Worm (Caenorhabditis elegans) whole organism, L1 larva: ENCODE measurements around the gene him-3.

ENCODE experiments used
- C04F5.9 ChIP-seq: sonication (generic microtip); optimal IDR thresholded peaks from 2 replicates; lab custom pipeline; 2016; ENCODE audit warnings: missing genetic modification characterization, missing compliant biosample characterization
- C16A3.4 ChIP-seq: fragments of 150-350 bp; optimal IDR thresholded peaks from 2 replicates; lab custom pipeline; 2014; ENCODE audit warnings: missing biosample characterization, missing genetic modification characterization
- F16B12.6 ChIP-seq: fragments of 150-350 bp; optimal IDR thresholded peaks from 2 replicates; lab custom pipeline; 2014; ENCODE audit warnings: missing biosample characterization, missing genetic modification characterization
- aha-1 ChIP-seq: fragments of 150-350 bp; optimal IDR thresholded peaks from 2 replicates; lab custom pipeline; 2014; ENCODE audit warnings: missing biosample characterization, missing genetic modification characterization
- alr-1 ChIP-seq: fragments of 200-800 bp; sonication (Bioruptor generic); optimal IDR thresholded peaks from 2 replicates; lab custom pipeline; 2018; ENCODE audit warnings: borderline replicate concordance, mild to moderate bottlenecking, missing genetic modification characterization, missing compliant biosample characterization
- aly-2 ChIP-seq: fragments of 150-350 bp; optimal IDR thresholded peaks from 2 replicates; lab custom pipeline; 2014; ENCODE audit warnings: missing biosample characterization, missing genetic modification characterization
- ceh-63 ChIP-seq: fragments of 200-800 bp; sonication (Bioruptor generic); optimal IDR thresholded peaks from 2 replicates; lab custom pipeline; 2018; ENCODE audit warnings: mild to moderate bottlenecking, missing genetic modification characterization, missing compliant biosample characterization
- ceh-82 ChIP-seq, 3 experiments: fragments of 150-350 bp in 1 of 3; sonication (generic microtip) in 2 of 3; optimal IDR thresholded peaks; 2 replicates each; lab custom pipeline; 2014 to 2017; ENCODE audit warnings: missing biosample characterization in 3 of 3, missing genetic modification characterization in 3 of 3
- dpl-1 ChIP-seq, 3 experiments: fragments of 150-350 bp in 2 of 3; sonication (generic microtip) in 1 of 3; optimal IDR thresholded peaks; 2 replicates each; lab custom pipeline; 2014 to 2017; ENCODE audit warnings: missing biosample characterization in 3 of 3, missing genetic modification characterization in 3 of 3, missing genetic modification reagents in 3 of 3
- dsc-1 ChIP-seq: sonication (generic microtip); optimal IDR thresholded peaks from 2 replicates; lab custom pipeline; 2016; ENCODE audit warnings: mild to moderate bottlenecking, missing genetic modification characterization, missing compliant biosample characterization
- efl-3 ChIP-seq: fragments of 200-800 bp; sonication (Bioruptor generic); optimal IDR thresholded peaks from 2 replicates; lab custom pipeline; 2018; ENCODE audit warnings: mild to moderate bottlenecking, missing genetic modification characterization, missing compliant biosample characterization
- ets-5 ChIP-seq: fragments of 200-800 bp; sonication (Bioruptor generic); IDR thresholded peaks from 2 replicates; pipeline ENCODE4 v1.3.6; 2022; ENCODE audit warnings: missing genetic modification characterization, missing compliant biosample characterization
- fkh-10 ChIP-seq: sonication (generic microtip); optimal IDR thresholded peaks from 2 replicates; lab custom pipeline; 2017; ENCODE audit warnings: missing biosample characterization, missing genetic modification reagents, missing genetic modification characterization
- fkh-8 ChIP-seq: sonication (generic microtip); optimal IDR thresholded peaks from 2 replicates; lab custom pipeline; 2016; ENCODE audit warnings: mild to moderate bottlenecking, missing genetic modification characterization, missing compliant biosample characterization
- fos-1 ChIP-seq: fragments of 150-350 bp; optimal IDR thresholded peaks from 2 replicates; lab custom pipeline; 2014; ENCODE audit warnings: missing biosample characterization, missing genetic modification characterization
- hlh-17 ChIP-seq: fragments of 200-800 bp; sonication (Bioruptor generic); optimal IDR thresholded peaks from 2 replicates; lab custom pipeline; 2018; ENCODE audit warnings: missing genetic modification characterization, mild to moderate bottlenecking, missing compliant biosample characterization, moderate library complexity, borderline replicate concordance
- hpl-2 ChIP-seq: fragments of 150-350 bp; optimal IDR thresholded peaks from 2 replicates; lab custom pipeline; 2014; ENCODE audit warnings: missing biosample characterization, missing genetic modification reagents, missing genetic modification characterization
- irx-1 ChIP-seq: sonication (generic microtip); optimal IDR thresholded peaks from 2 replicates; lab custom pipeline; 2016; ENCODE audit warnings: missing genetic modification characterization, missing compliant biosample characterization
- isw-1 ChIP-seq: fragments of 200-800 bp; sonication (Bioruptor generic); IDR thresholded peaks from 2 replicates; pipeline ENCODE4 v1.3.6; 2022; ENCODE audit warnings: missing genetic modification characterization, missing compliant biosample characterization
- lin-15B ChIP-seq: fragments of 150-350 bp; sonication (generic microtip); optimal IDR thresholded peaks from 3 replicates; lab custom pipeline; 2014; ENCODE audit warnings: missing biosample characterization, missing genetic modification characterization
- lin-35 ChIP-seq, 2 experiments: fragments of 150-350 bp; optimal IDR thresholded peaks; 2 replicates each; lab custom pipeline; 2014; ENCODE audit warnings: missing biosample characterization in 2 of 2, missing genetic modification characterization in 2 of 2, missing genetic modification reagents in 2 of 2
- lin-39 ChIP-seq: fragments of 150-350 bp; optimal IDR thresholded peaks from 2 replicates; lab custom pipeline; 2014; ENCODE audit warnings: missing biosample characterization, missing genetic modification reagents, missing genetic modification characterization
- lsy-2 ChIP-seq, 2 experiments: fragments of 150-350 bp; optimal IDR thresholded peaks; 2 replicates each; lab custom pipeline; 2014; ENCODE audit warnings: missing biosample characterization in 2 of 2, missing genetic modification characterization in 2 of 2
- mab-9 ChIP-seq: fragments of 200-800 bp; sonication (Bioruptor generic); IDR thresholded peaks from 2 replicates; pipeline ENCODE4 v1.3.6; 2022; ENCODE audit warnings: missing genetic modification reagents, missing genetic modification characterization, missing compliant biosample characterization
- mep-1 ChIP-seq: fragments of 150-350 bp; optimal IDR thresholded peaks from 2 replicates; lab custom pipeline; 2014; ENCODE audit warnings: missing biosample characterization, missing genetic modification characterization
- nhr-11 ChIP-seq: fragments of 150-350 bp; optimal IDR thresholded peaks from 2 replicates; lab custom pipeline; 2014; ENCODE audit warnings: missing biosample characterization, missing genetic modification characterization
- nhr-20 ChIP-seq: sonication (generic microtip); optimal IDR thresholded peaks from 2 replicates; lab custom pipeline; 2016; ENCODE audit warnings: mild to moderate bottlenecking, missing genetic modification characterization, missing compliant biosample characterization
- nhr-237 ChIP-seq: fragments of 150-350 bp; optimal IDR thresholded peaks from 2 replicates; lab custom pipeline; 2014; ENCODE audit warnings: missing biosample characterization, missing genetic modification characterization
- nhr-28 ChIP-seq: fragments of 150-350 bp; optimal IDR thresholded peaks from 2 replicates; lab custom pipeline; 2014; ENCODE audit warnings: missing biosample characterization, missing genetic modification characterization
- nhr-76 ChIP-seq: sonication (generic microtip); optimal IDR thresholded peaks from 2 replicates; lab custom pipeline; 2017; ENCODE audit warnings: missing biosample characterization, missing genetic modification characterization
- nhr-84 ChIP-seq: sonication (generic microtip); optimal IDR thresholded peaks from 2 replicates; lab custom pipeline; 2017; ENCODE audit warnings: missing biosample characterization, missing genetic modification characterization
- nhr-85 ChIP-seq: sonication (generic microtip); peaks from one replicate; lab custom pipeline; 2016; ENCODE audit warnings: missing genetic modification characterization, inconsistent platforms, missing compliant biosample characterization
- nhr-90 ChIP-seq: sonication (generic microtip); optimal IDR thresholded peaks from 2 replicates; lab custom pipeline; 2016; ENCODE audit warnings: mild to moderate bottlenecking, missing genetic modification characterization, missing compliant biosample characterization; ENCODE audit not compliant: poor library complexity
- pax-3 ChIP-seq: fragments of 200-800 bp; sonication (Bioruptor generic); optimal IDR thresholded peaks from 2 replicates; lab custom pipeline; 2018; ENCODE audit warnings: mild to moderate bottlenecking, missing genetic modification characterization, moderate library complexity, missing compliant biosample characterization
- pqm-1 ChIP-seq: sonication (generic microtip); optimal IDR thresholded peaks from 3 replicates; lab custom pipeline; 2017; ENCODE audit warnings: missing biosample characterization, missing genetic modification characterization
- snpc-4 ChIP-seq: fragments of 150-350 bp; optimal IDR thresholded peaks from 2 replicates; lab custom pipeline; 2014; ENCODE audit warnings: missing biosample characterization, missing genetic modification characterization
- snu-23 ChIP-seq: sonication (generic microtip); optimal IDR thresholded peaks from 2 replicates; lab custom pipeline; 2016; ENCODE audit warnings: missing genetic modification characterization, missing compliant biosample characterization
- sox-4 ChIP-seq: sonication (generic microtip); optimal IDR thresholded peaks from 2 replicates; lab custom pipeline; 2016; ENCODE audit warnings: missing genetic modification characterization, missing compliant biosample characterization
- sptf-1 ChIP-seq: fragments of 150-350 bp; optimal IDR thresholded peaks from 2 replicates; lab custom pipeline; 2014; ENCODE audit warnings: missing biosample characterization, missing genetic modification characterization
- swsn-7 ChIP-seq: sonication (generic microtip); optimal IDR thresholded peaks from 2 replicates; lab custom pipeline; 2016; ENCODE audit warnings: missing genetic modification characterization, missing compliant biosample characterization
- tlp-1 ChIP-seq: fragments of 150-350 bp; optimal IDR thresholded peaks from 2 replicates; lab custom pipeline; 2014; ENCODE audit warnings: missing biosample characterization, missing genetic modification characterization
- unc-130 ChIP-seq: fragments of 150-350 bp; optimal IDR thresholded peaks from 2 replicates; lab custom pipeline; 2017; ENCODE audit warnings: missing biosample characterization, missing genetic modification characterization, inconsistent platforms
- unc-30 ChIP-seq: sonication (generic microtip); optimal IDR thresholded peaks from 2 replicates; lab custom pipeline; 2017; ENCODE audit warnings: missing biosample characterization, missing genetic modification characterization
- unc-62 ChIP-seq: fragments of 150-350 bp; optimal IDR thresholded peaks from 2 replicates; lab custom pipeline; 2014; ENCODE audit warnings: missing biosample characterization, missing genetic modification reagents, missing genetic modification characterization
- unc-86 ChIP-seq: sonication (generic microtip); optimal IDR thresholded peaks from 2 replicates; lab custom pipeline; 2016; ENCODE audit warnings: missing genetic modification characterization, missing compliant biosample characterization
- vab-15 ChIP-seq: sonication (generic microtip); optimal IDR thresholded peaks from 2 replicates; lab custom pipeline; 2017; ENCODE audit warnings: missing genotype, mild to moderate bottlenecking, missing genetic modification characterization, missing compliant biosample characterization
- xbp-1 ChIP-seq: sonication (generic microtip); optimal IDR thresholded peaks from 2 replicates; lab custom pipeline; 2016; ENCODE audit warnings: missing genetic modification characterization, missing compliant biosample characterization
- zag-1 ChIP-seq: fragments of 150-350 bp; optimal IDR thresholded peaks from 2 replicates; lab custom pipeline; 2014; ENCODE audit warnings: missing biosample characterization, missing genetic modification characterization
- zip-4 ChIP-seq: fragments of 200-800 bp; sonication (Bioruptor generic); optimal IDR thresholded peaks from 2 replicates; lab custom pipeline; 2018; ENCODE audit warnings: mild to moderate bottlenecking, missing genetic modification characterization, moderate library complexity, missing compliant biosample characterization
- ztf-11 ChIP-seq, 2 experiments: sonication (generic microtip); optimal IDR thresholded peaks; 2 replicates each; lab custom pipeline; 2016 to 2017; ENCODE audit warnings: missing genetic modification characterization in 2 of 2, missing biosample characterization in 1 of 2, missing compliant biosample characterization in 1 of 2
- ztf-4 ChIP-seq: fragments of 150-350 bp; optimal IDR thresholded peaks from 2 replicates; lab custom pipeline; 2014; ENCODE audit warnings: missing biosample characterization, missing genetic modification characterization

him-3 gene

ce11 chrIV:7020630-7021029, 43.3 kb downstream of the him-3 start (continued):
- TF ChIP-seq xbp-1: no peak
- no peak for TF ChIP-seq efl-3

- peak; percentile 56 for TF ChIP-seq nhr-85 (tag; lab: Kevin White, UChicago)
- no peak for TF ChIP-seq fos-1
Measured at ce11 chrIV:7022227-7022626, 44.9 kb downstream of the him-3 start.

- TF ChIP-seq aha-1 (tag; lab: Kevin White, UChicago) (peak; percentile 16), nhr-20 (peak; percentile 91), lin-15B (tag; lab: Kevin White, UChicago) (peak; percentile 12), zag-1 (tag; lab: Kevin White, UChicago) (no peak), nhr-28 (tag; lab: Kevin White, UChicago) (no peak), swsn-7 (tag; lab: Kevin White, UChicago) (peak; percentile 78), tlp-1 (tag; lab: Kevin White, UChicago) (no peak), dpl-1 (GFP tag; optimal IDR thresholded peaks at IDR 0.05; lab: Kevin White, UChicago) (peak; percentile 43 to 55 (median 48)), sox-4 (tag; lab: Kevin White, UChicago) (no peak), nhr-90 (tag; lab: Kevin White, UChicago) (peak; percentile 81), nhr-11 (tag; lab: Kevin White, UChicago) (no peak), C04F5.9 (tag; lab: Kevin White, UChicago) (no peak), fkh-10 (GFP tag; lab: Kevin White, UChicago) (no peak), isw-1 (GFP tag; lab: Robert Waterston, UW) (peak; percentile 3; the same call in 1 of the 2 replicates), hpl-2 (GFP tag; lab: Kevin White, UChicago) (no peak), mab-9 (GFP tag; lab: Robert Waterston, UW) (no peak), ets-5 (GFP tag; lab: Robert Waterston, UW) (no peak), F16B12.6 (tag; lab: Kevin White, UChicago) (no peak), unc-130 (tag; lab: Kevin White, UChicago) (peak; percentile 46), lin-39 (tag; lab: Kevin White, UChicago) (peak; percentile 34), ztf-4 (tag; lab: Kevin White, UChicago) (peak; percentile 85), hlh-17 (no peak), lsy-2 (tag; optimal IDR thresholded peaks at IDR 0.05; lab: Kevin White, UChicago) (peak; percentile 72 to 81), snu-23 (peak; percentile 92), pax-3 (tag; lab: Kevin White, UChicago) (no peak), xbp-1 (peak; percentile 71), C16A3.4 (peak; percentile 30), ceh-82 (tag; optimal IDR thresholded peaks at IDR 0.05; lab: Kevin White, UChicago) (peak; percentile 38 to 80 (median 66)), fos-1 (peak; percentile 67), nhr-76 (tag; lab: Kevin White, UChicago) (no peak), vab-15 (no peak), lin-35 (GFP tag; optimal IDR thresholded peaks at IDR 0.05; lab: Kevin White, UChicago) (peak; percentile 57 to 75), aly-2 (tag; lab: Kevin White, UChicago) (no peak), ceh-63 (GFP tag; lab: Kevin White, UChicago) (no peak), unc-86 (tag; lab: Kevin White, UChicago) (peak; percentile 95), mep-1 (tag; lab: Kevin White, UChicago) (peak; percentile 88), zip-4 (GFP tag; lab: Kevin White, UChicago) (no peak), irx-1 (tag; lab: Kevin White, UChicago) (peak; percentile 27), snpc-4 (tag; lab: Kevin White, UChicago) (peak; percentile 48), fkh-8 (peak; percentile 37), dsc-1 (peak; percentile 50), nhr-237 (tag; lab: Kevin White, UChicago) (no peak), ztf-11 (tag; optimal IDR thresholded peaks at IDR 0.05; lab: Kevin White, UChicago) (peak in 1 of 2 experiments; percentile 89), alr-1 (tag; lab: Kevin White, UChicago) (no peak), unc-62 (GFP tag; lab: Kevin White, UChicago) (no peak), nhr-84 (tag; lab: Kevin White, UChicago) (no peak), sptf-1 (no peak), unc-30 (tag; lab: Kevin White, UChicago) (no peak), pqm-1 (no peak)
Measured at ce11 chrIV:7023004-7023403, 45.7 kb downstream of the him-3 start.
